Worm (Caenorhabditis elegans): Measurements from ENCODE around the gene lnkn-1.

lnkn-1 gene

ce11 chrIII:8877002-8877401 lies 13.0 kb upstream of the lnkn-1 start, which contains the start of gene K01F9.2:
K01F9.2 (minus strand) TSS chrIII:8877128.
- no peak for TF ChIP-seq dmd-4 (tag; optimal IDR thresholded peaks at IDR 0.05)
- no peak for TF ChIP-seq nhr-11 (tag; optimal IDR thresholded peaks at IDR 0.05)
- TF ChIP-seq lsy-2 (tag; optimal IDR thresholded peaks at IDR 0.05), result peak in 1 of 2 experiments; percentile 22
- TF ChIP-seq lin-11 (tag; optimal IDR thresholded peaks at IDR 0.05), result no peak

- TF ChIP-seq fos-1 (tag; optimal IDR thresholded peaks at IDR 0.05) (peak; percentile 84), crh-2 (tag; optimal IDR thresholded peaks at IDR 0.05) (no peak), unc-55 (GFP tag; optimal IDR thresholded peaks at IDR 0.05) (peak; percentile 72), unc-39 (tag; optimal IDR thresholded peaks at IDR 0.05) (no peak), sma-9 (GFP tag; optimal IDR thresholded peaks at IDR 0.05) (peak; percentile 5), sma-9 (tag; optimal IDR thresholded peaks at IDR 0.05) (no peak)
Observed at ce11 chrIII:8878960-8879359, 11.1 kb upstream of the lnkn-1 start.

ce11 chrIII:8882333-8882732 lies 7.7 kb upstream of the lnkn-1 start:
- TF ChIP-seq ceh-82 (tag; optimal IDR thresholded peaks at IDR 0.05), result no peak
- TF ChIP-seq nhr-10 (tag; optimal IDR thresholded peaks at IDR 0.05), result no peak
- TF ChIP-seq F13H6.1 (tag; optimal IDR thresholded peaks at IDR 0.05), result no peak
- TF ChIP-seq lsy-2 (tag; optimal IDR thresholded peaks at IDR 0.05), result no peak
- TF ChIP-seq ztf-4 (tag; optimal IDR thresholded peaks at IDR 0.05), result no peak

ce11 chrIII:8885150-8885549 lies 4.9 kb upstream of the lnkn-1 start, which contains the start of gene svop-1:
svop-1 (minus strand) TSS chrIII:8885488.
- TF ChIP-seq sma-9 (GFP tag; optimal IDR thresholded peaks at IDR 0.05), result no peak
- TF ChIP-seq sma-9 (tag; optimal IDR thresholded peaks at IDR 0.05), result no peak
- TF ChIP-seq ceh-16 (tag; optimal IDR thresholded peaks at IDR 0.05), result no peak
- no peak for TF ChIP-seq nhr-10 (tag; optimal IDR thresholded peaks at IDR 0.05)
- no peak for TF ChIP-seq ama-1 (optimal IDR thresholded peaks at IDR 0.05)
- TF ChIP-seq unc-55 (GFP tag; optimal IDR thresholded peaks at IDR 0.05), result no peak
- no peak for TF ChIP-seq skn-1 (tag; optimal IDR thresholded peaks at IDR 0.05)
- no peak for TF ChIP-seq dmd-4 (tag; optimal IDR thresholded peaks at IDR 0.05)
- TF ChIP-seq lin-11 (tag; optimal IDR thresholded peaks at IDR 0.05), result no peak
- no peak for TF ChIP-seq R02D3.7 (tag; optimal IDR thresholded peaks at IDR 0.05)
- TF ChIP-seq sma-3 (GFP tag; optimal IDR thresholded peaks at IDR 0.05), result no peak
- no peak for TF ChIP-seq mbf-1 (tag; optimal IDR thresholded peaks at IDR 0.05)
- no peak for TF ChIP-seq nhr-11 (tag; optimal IDR thresholded peaks at IDR 0.05)
- TF ChIP-seq nhr-12 (tag; optimal IDR thresholded peaks at IDR 0.05), result no peak
- no peak for TF ChIP-seq lsy-2 (tag; optimal IDR thresholded peaks at IDR 0.05)
- no peak for TF ChIP-seq mab-5 (tag; optimal IDR thresholded peaks at IDR 0.05)

- TF ChIP-seq lsy-2 (tag; optimal IDR thresholded peaks at IDR 0.05) (peak in 1 of 2 experiments; percentile 57), C34F6.9 (tag; optimal IDR thresholded peaks at IDR 0.05) (peak; percentile 59), nhr-129 (tag; optimal IDR thresholded peaks at IDR 0.05) (peak; percentile 43), F13H6.1 (tag; optimal IDR thresholded peaks at IDR 0.05) (peak; percentile 22), nhr-237 (tag; optimal IDR thresholded peaks at IDR 0.05) (no peak), unc-55 (GFP tag; optimal IDR thresholded peaks at IDR 0.05) (peak; percentile 64), nhr-77 (tag; optimal IDR thresholded peaks at IDR 0.05) (no peak), crh-2 (tag; optimal IDR thresholded peaks at IDR 0.05) (peak; percentile 34), zag-1 (tag; optimal IDR thresholded peaks at IDR 0.05) (peak; percentile 27), egl-27 (tag; optimal IDR thresholded peaks at IDR 0.05) (peak; percentile 35)
Observed at ce11 chrIII:8886309-8886708, 3.7 kb upstream of the lnkn-1 start.

- peak; percentile 81 for TF ChIP-seq lin-13 (GFP tag; optimal IDR thresholded peaks at IDR 0.05)
- TF ChIP-seq ztf-11 (tag; optimal IDR thresholded peaks at IDR 0.05), result no peak
- peak; percentile 66 for TF ChIP-seq F13H6.1 (tag; optimal IDR thresholded peaks at IDR 0.05)
- TF ChIP-seq elt-3 (tag; optimal IDR thresholded peaks at IDR 0.05), result no peak
- TF ChIP-seq nhr-10 (tag; optimal IDR thresholded peaks at IDR 0.05), result no peak
- peak; percentile 77 for TF ChIP-seq sma-9 (GFP tag; optimal IDR thresholded peaks at IDR 0.05)
- no peak for TF ChIP-seq sma-9 (tag; optimal IDR thresholded peaks at IDR 0.05)
- peak; percentile 4 for TF ChIP-seq zag-1 (tag; optimal IDR thresholded peaks at IDR 0.05)
- TF ChIP-seq ama-1 (optimal IDR thresholded peaks at IDR 0.05), result no peak
- TF ChIP-seq ztf-1 (GFP tag; conservative IDR thresholded peaks at IDR 0.05), result no peak
- peak; percentile 95 for TF ChIP-seq C34F6.9 (tag; optimal IDR thresholded peaks at IDR 0.05)
- TF ChIP-seq nhr-12 (tag; optimal IDR thresholded peaks at IDR 0.05), result no peak
- peak; percentile 77 for TF ChIP-seq nhr-25 (tag; optimal IDR thresholded peaks at IDR 0.05)
- TF ChIP-seq lin-11 (tag; optimal IDR thresholded peaks at IDR 0.05), result no peak
- peak; percentile 39 for TF ChIP-seq ceh-82 (tag; optimal IDR thresholded peaks at IDR 0.05)
- TF ChIP-seq unc-62 (GFP tag; optimal IDR thresholded peaks at IDR 0.05), result no peak
- TF ChIP-seq nhr-11 (tag; optimal IDR thresholded peaks at IDR 0.05), result no peak
- TF ChIP-seq unc-55 (GFP tag; optimal IDR thresholded peaks at IDR 0.05), result peak; percentile 80
- peak; percentile 81 to 96 for TF ChIP-seq lsy-2 (tag; optimal IDR thresholded peaks at IDR 0.05)
- TF ChIP-seq snpc-4 (tag; optimal IDR thresholded peaks at IDR 0.05), result peak; percentile 19
- peak; percentile 87 for TF ChIP-seq sma-3 (GFP tag; optimal IDR thresholded peaks at IDR 0.05)
- TF ChIP-seq ztf-4 (tag; optimal IDR thresholded peaks at IDR 0.05), result peak; percentile 66
- TF ChIP-seq crh-2 (tag; optimal IDR thresholded peaks at IDR 0.05), result peak; percentile 91
- TF ChIP-seq fos-1 (tag; optimal IDR thresholded peaks at IDR 0.05), result peak; percentile 87
- TF ChIP-seq lin-39 (tag; optimal IDR thresholded peaks at IDR 0.05), result no peak
- TF ChIP-seq nhr-23 (tag; optimal IDR thresholded peaks at IDR 0.05), result no peak
- TF ChIP-seq dmd-4 (tag; optimal IDR thresholded peaks at IDR 0.05), result no peak
- TF ChIP-seq blmp-1 (tag; optimal IDR thresholded peaks at IDR 0.05; ENCODE audit: insufficient read depth), result peak; percentile 13
- no peak for TF ChIP-seq peb-1 (tag; optimal IDR thresholded peaks at IDR 0.05)
Observed at ce11 chrIII:8887184-8887801, 2.7 kb upstream of the lnkn-1 start, which contains the start of gene famh-136. famh-136 (plus strand) TSS chrIII:8887751.
